Worm (Caenorhabditis elegans) whole organism, midembryonic: ENCODE results near the gene col-91.

ENCODE experiments used
- T22C8.4 ChIP-seq: fragments of 200-800 bp; sonication (Bioruptor generic); IDR thresholded peaks from 2 replicates; pipeline ENCODE4 v1.3.6; 2022; ENCODE audit warnings: missing genetic modification characterization, missing compliant biosample characterization
- cog-1 ChIP-seq: sonication (generic microtip); optimal IDR thresholded peaks from 2 replicates; lab custom pipeline; 2016; ENCODE audit warnings: missing genetic modification characterization, missing compliant biosample characterization
- flt-1 ChIP-seq: fragments of 200-800 bp; sonication (Bioruptor generic); IDR thresholded peaks from 2 replicates; pipeline ENCODE4 v1.3.6; 2022; ENCODE audit warnings: missing genetic modification characterization, missing compliant biosample characterization
- klf-2 ChIP-seq: fragments of 200-800 bp; sonication (Bioruptor generic); conservative IDR thresholded peaks from 2 replicates; pipeline ENCODE4 v1.3.6; 2022; ENCODE audit warnings: missing genetic modification reagents, missing genetic modification characterization, missing compliant biosample characterization
- tab-1 ChIP-seq: fragments of 200-800 bp; sonication (Bioruptor generic); IDR thresholded peaks from 2 replicates; pipeline ENCODE4 v1.3.6; 2022; ENCODE audit warnings: missing genetic modification characterization, missing compliant biosample characterization
- ztf-23 ChIP-seq: fragments of 200-800 bp; sonication (Bioruptor generic); IDR thresholded peaks from 2 replicates; pipeline ENCODE4 v1.3.6; 2022; ENCODE audit warnings: missing genetic modification reagents, missing genetic modification characterization, missing compliant biosample characterization
- ztf-29 ChIP-seq: fragments of 200-800 bp; sonication (Bioruptor generic); IDR thresholded peaks from 2 replicates; pipeline ENCODE4 v1.3.6; 2022; ENCODE audit warnings: missing genetic modification reagents, missing genetic modification characterization, missing compliant biosample characterization

ce11 chrIII:8237827-8238226 is 25.6 kb downstream of the col-91 start, which contains the start of gene tsp-2:
- TF ChIP-seq T22C8.4 (no peak), klf-2 (GFP tag; lab: Robert Waterston, UW) (no peak), ztf-29 (GFP tag; lab: Robert Waterston, UW) (no peak), cog-1 (tag; lab: Kevin White, UChicago) (no peak), flt-1 (GFP tag; lab: Robert Waterston, UW) (no peak), ztf-23 (GFP tag; lab: Robert Waterston, UW) (no peak), tab-1 (no peak)
